Worm (Caenorhabditis elegans): ENCODE data around the gene dpf-1.
A peak's percentile ranks its signal among the peaks of the same experiment; 100 is the strongest.

ce11 chrV:15505068-15505467, 33.9 kb downstream of the dpf-1 start:
- TF ChIP-seq hmg-4 (GFP tag; optimal IDR thresholded peaks at IDR 0.05) (no peak), scrt-1 (GFP tag; IDR thresholded peaks at IDR 0.05) (peak; percentile 65; the same call in 1 of the 2 replicates), flt-1 (GFP tag; IDR thresholded peaks at IDR 0.05) (peak; percentile 78), tbx-11 (GFP tag; IDR thresholded peaks at IDR 0.05) (peak; percentile 74; the same call in 1 of the 2 replicates), pes-1 (GFP tag; IDR thresholded peaks at IDR 0.05) (no peak; the same call in 1 of the 2 replicates), F13C5.2 (tag; optimal IDR thresholded peaks at IDR 0.05) (peak; percentile 44), ama-1 (optimal IDR thresholded peaks at IDR 0.05) (no peak), tra-4 (tag; optimal IDR thresholded peaks at IDR 0.05) (no peak), ceh-13 (GFP tag; optimal IDR thresholded peaks at IDR 0.05) (peak; percentile 40), ets-7 (tag; optimal IDR thresholded peaks at IDR 0.05) (no peak), sea-1 (GFP tag; conservative IDR thresholded peaks at IDR 0.05) (peak; percentile 81), B0310.2 (tag; optimal IDR thresholded peaks at IDR 0.05) (peak; percentile 42), tbx-37 (GFP tag; conservative IDR thresholded peaks at IDR 0.05) (0 out of 2 replicates have a peak, but pooled peaks have one; percentile 34)
